Worm (Caenorhabditis elegans): ENCODE data around the gene sek-6.
A peak's percentile ranks its signal among the peaks of the same experiment; 100 is the strongest.

Gene sek-6

ce11 chrX:10051625-10052024 lies 20.7 kb downstream of the sek-6 start:
- TF ChIP-seq Y48G9A.11 (GFP tag; IDR thresholded peaks at IDR 0.05), result no peak
- TF ChIP-seq mdl-1 (tag; optimal IDR thresholded peaks at IDR 0.05), result peak in 1 of 2 experiments; percentile 82
- no peak for TF ChIP-seq nhr-6 (tag; optimal IDR thresholded peaks at IDR 0.05)
- TF ChIP-seq daf-8 (GFP tag; IDR thresholded peaks at IDR 0.05), result no peak
- TF ChIP-seq daf-16 (GFP tag; optimal IDR thresholded peaks at IDR 0.05), result peak in 1 of 2 experiments; percentile 45
- peak; percentile 95 for TF ChIP-seq daf-16 (tag; optimal IDR thresholded peaks at IDR 0.05)
- no peak for TF ChIP-seq egl-43 (GFP tag; IDR thresholded peaks at IDR 0.05)
- TF ChIP-seq egl-27 (tag; optimal IDR thresholded peaks at IDR 0.05), result no peak
- TF ChIP-seq ceh-62 (tag; optimal IDR thresholded peaks at IDR 0.05), result no peak
- TF ChIP-seq lin-13 (GFP tag; optimal IDR thresholded peaks at IDR 0.05), result peak; percentile 33
- peak; percentile 43 for TF ChIP-seq zip-2 (tag; optimal IDR thresholded peaks at IDR 0.05)
- TF ChIP-seq ZK546.5 (tag; optimal IDR thresholded peaks at IDR 0.05), result no peak
- no peak for TF ChIP-seq aly-2 (tag; optimal IDR thresholded peaks at IDR 0.05)
- TF ChIP-seq vab-7 (GFP tag; IDR thresholded peaks at IDR 0.05), result no peak
- no peak for TF ChIP-seq zfp-2 (tag; optimal IDR thresholded peaks at IDR 0.05)
- no peak for TF ChIP-seq nhr-111 (GFP tag; optimal IDR thresholded peaks at IDR 0.05)
- TF ChIP-seq cey-2 (tag; optimal IDR thresholded peaks at IDR 0.05; ENCODE audit: borderline replicate concordance, insufficient read depth), result no peak
- TF ChIP-seq mdt-29 (GFP tag; IDR thresholded peaks at IDR 0.05), result 0 out of 2 replicates have a peak, but pooled peaks have one; percentile 53
- no peak for TF ChIP-seq snpc-4 (tag; optimal IDR thresholded peaks at IDR 0.05)
- TF ChIP-seq nhr-41 (GFP tag; IDR thresholded peaks at IDR 0.05), result no peak
- TF ChIP-seq F37D6.2 (tag; optimal IDR thresholded peaks at IDR 0.05), result no peak
- no peak for TF ChIP-seq Y75B8A.6 (GFP tag; IDR thresholded peaks at IDR 0.05)
- peak; percentile 82 for TF ChIP-seq nhr-28 (tag; optimal IDR thresholded peaks at IDR 0.05)
- TF ChIP-seq Y105C5A.15 (GFP tag; IDR thresholded peaks at IDR 0.05), result no peak
- peak; percentile 50 for TF ChIP-seq T20F7.1 (GFP tag; optimal IDR thresholded peaks at IDR 0.05)
- TF ChIP-seq T26A8.4 (GFP tag; IDR thresholded peaks at IDR 0.05), result peak; percentile 71
- TF ChIP-seq hlh-11 (tag; optimal IDR thresholded peaks at IDR 0.05), result peak; percentile 91
- no peak for TF ChIP-seq ceh-28 (tag; optimal IDR thresholded peaks at IDR 0.05)
- no peak for TF ChIP-seq madf-5 (GFP tag; IDR thresholded peaks at IDR 0.05)
- no peak for TF ChIP-seq F44E2.7 (GFP tag; IDR thresholded peaks at IDR 0.05)
- no peak for TF ChIP-seq nhr-11 (tag; optimal IDR thresholded peaks at IDR 0.05)
- TF ChIP-seq ztf-7 (tag; optimal IDR thresholded peaks at IDR 0.05), result no peak
- TF ChIP-seq nhr-76 (tag; optimal IDR thresholded peaks at IDR 0.05), result no peak
- no peak for TF ChIP-seq arid-1 (GFP tag; conservative IDR thresholded peaks at IDR 0.05)
- TF ChIP-seq dmd-8 (GFP tag; IDR thresholded peaks at IDR 0.05), result no peak
- TF ChIP-seq skn-1 (tag; optimal IDR thresholded peaks at IDR 0.05), result no peak
- no peak for TF ChIP-seq madf-9 (GFP tag; conservative IDR thresholded peaks at IDR 0.05)
- no peak for TF ChIP-seq unc-130 (GFP tag; optimal IDR thresholded peaks at IDR 0.05)
- TF ChIP-seq ceh-20 (GFP tag; IDR thresholded peaks at IDR 0.05), result peak; percentile 64
- no peak for TF ChIP-seq set-16 (GFP tag; IDR thresholded peaks at IDR 0.05)
- TF ChIP-seq mxl-2 (GFP tag; conservative IDR thresholded peaks at IDR 0.05), result 0 out of 2 replicates have a peak, but pooled peaks have one; percentile 51
- peak; percentile 52; the same call in 1 of the 2 replicates for TF ChIP-seq tra-1 (GFP tag; IDR thresholded peaks at IDR 0.05)
- peak in 1 of 2 experiments; percentile 88 for TF ChIP-seq unc-62 (GFP tag; optimal IDR thresholded peaks at IDR 0.05 in 1 of 2)
- TF ChIP-seq unc-62 (tag; optimal IDR thresholded peaks at IDR 0.05), result no peak
- TF ChIP-seq duxl-1 (tag; optimal IDR thresholded peaks at IDR 0.05; ENCODE audit: poor library complexity), result no peak
- TF ChIP-seq jun-1 (tag; optimal IDR thresholded peaks at IDR 0.05), result no peak
- peak; percentile 62 for TF ChIP-seq mep-1 (tag; optimal IDR thresholded peaks at IDR 0.05)
- TF ChIP-seq aha-1 (tag), result peak; percentile 100
- peak; percentile 73 for TF ChIP-seq nhr-102 (tag; optimal IDR thresholded peaks at IDR 0.05)
- peak; percentile 86 for TF ChIP-seq hlh-30 (tag; optimal IDR thresholded peaks at IDR 0.05; ENCODE audit: insufficient read depth)
- no peak for TF ChIP-seq gei-8 (GFP tag; optimal IDR thresholded peaks at IDR 0.05)
- no peak for TF ChIP-seq pha-4 (GFP tag; IDR thresholded peaks at IDR 0.05)
- no peak for TF ChIP-seq pha-4 (tag; optimal IDR thresholded peaks at IDR 0.05)

Measured in whole organism, L4 larva.